Fruit fly (Drosophila melanogaster) whole organism, prepupa: ENCODE data around the gene ex.

Source experiments
- Blimp-1 ChIP-seq: fragments of 200-800 bp; sonication (Bioruptor generic); optimal IDR thresholded peaks from 3 replicates; lab custom pipeline; 2017; ENCODE audit warnings: missing biosample characterization, missing genetic modification characterization, mild to moderate bottlenecking, moderate library complexity, missing genetic modification reagents
- CG10631 ChIP-seq: fragments of 200-800 bp; sonication (Bioruptor generic); optimal IDR thresholded peaks from 2 replicates; lab custom pipeline; 2016; ENCODE audit warnings: missing biosample characterization, missing genetic modification characterization
- CG11294 ChIP-seq: fragments of 200-800 bp; sonication (Bioruptor generic); IDR thresholded peaks from 2 replicates; pipeline ENCODE4 v1.3.6; 2022; ENCODE audit warnings: missing biosample characterization, missing genetic modification characterization
- CG11902 ChIP-seq: fragments of 200-800 bp; sonication (Bioruptor generic); optimal IDR thresholded peaks from 3 replicates; lab custom pipeline; 2016; ENCODE audit warnings: missing biosample characterization, missing genetic modification characterization
- CG15336 ChIP-seq: fragments of 200-800 bp; sonication (Bioruptor generic); IDR thresholded peaks from 2 replicates; pipeline ENCODE4 v1.3.6; 2022; ENCODE audit warnings: missing biosample characterization, missing genetic modification characterization
- CG1621 ChIP-seq: fragments of 200-800 bp; sonication (Bioruptor generic); optimal IDR thresholded peaks from 3 replicates; lab custom pipeline; 2018; ENCODE audit warnings: missing biosample characterization, mild to moderate bottlenecking, missing genetic modification characterization
- CG16779 ChIP-seq: fragments of 200-800 bp; sonication (Bioruptor generic); optimal IDR thresholded peaks from 3 replicates; lab custom pipeline; 2017; ENCODE audit warnings: missing biosample characterization, mild to moderate bottlenecking, missing genetic modification characterization
- CG3032 ChIP-seq: fragments of 200-800 bp; optimal IDR thresholded peaks from 2 replicates; lab custom pipeline; 2019; ENCODE audit warnings: missing biosample characterization, mild to moderate bottlenecking, missing genetic modification characterization, moderate library complexity
- CG32006 ChIP-seq: fragments of 200-800 bp; sonication (Bioruptor generic); optimal IDR thresholded peaks from 3 replicates; lab custom pipeline; 2017; ENCODE audit warnings: missing biosample characterization, mild to moderate bottlenecking, missing genetic modification characterization
- CG34406 ChIP-seq: fragments of 200-800 bp; sonication (Bioruptor generic); optimal IDR thresholded peaks from 3 replicates; lab custom pipeline; 2016; ENCODE audit warnings: missing biosample characterization, missing genetic modification characterization
- CG3919 ChIP-seq: fragments of 200-800 bp; sonication (Bioruptor generic); optimal IDR thresholded peaks from 3 replicates; lab custom pipeline; 2016; ENCODE audit warnings: missing biosample characterization, missing genetic modification characterization
- CG4318 ChIP-seq: fragments of 200-800 bp; sonication (Bioruptor generic); optimal IDR thresholded peaks from 3 replicates; lab custom pipeline; 2017; ENCODE audit warnings: missing biosample characterization, mild to moderate bottlenecking, missing genetic modification characterization
- CG6276 ChIP-seq: fragments of 200-800 bp; sonication (Bioruptor generic); optimal IDR thresholded peaks from 2 replicates; lab custom pipeline; 2017; ENCODE audit warnings: missing biosample characterization, mild to moderate bottlenecking, missing genetic modification characterization
- CG6792 ChIP-seq: fragments of 200-800 bp; sonication (Bioruptor generic); optimal IDR thresholded peaks from 3 replicates; lab custom pipeline; 2016; ENCODE audit warnings: missing biosample characterization, missing genetic modification characterization
- CG7368 ChIP-seq: fragments of 200-800 bp; sonication (Bioruptor generic); optimal IDR thresholded peaks from 3 replicates; lab custom pipeline; 2016; ENCODE audit warnings: missing biosample characterization, missing genetic modification characterization
- CG8119 ChIP-seq: fragments of 200-800 bp; sonication (Bioruptor generic); IDR thresholded peaks from 3 replicates; pipeline ENCODE4 v1.3.6; 2022; ENCODE audit warnings: missing biosample characterization, missing genetic modification characterization
- CG8319 ChIP-seq: fragments of 200-800 bp; sonication (Bioruptor generic); optimal IDR thresholded peaks from 3 replicates; lab custom pipeline; 2016; ENCODE audit warnings: missing biosample characterization, missing genetic modification characterization
- CG8632 ChIP-seq: fragments of 200-800 bp; sonication (Bioruptor generic); optimal IDR thresholded peaks from 3 replicates; lab custom pipeline; 2016; ENCODE audit warnings: missing biosample characterization, missing genetic modification characterization
- CG9139 ChIP-seq: fragments of 200-800 bp; sonication (Bioruptor generic); optimal IDR thresholded peaks from 3 replicates; lab custom pipeline; 2017; ENCODE audit warnings: missing biosample characterization, mild to moderate bottlenecking, missing genetic modification characterization
- Eip75B ChIP-seq: fragments of 200-800 bp; sonication (Bioruptor generic); optimal IDR thresholded peaks from 3 replicates; lab custom pipeline; 2016; ENCODE audit warnings: missing biosample characterization, missing genetic modification characterization
- Eip93F ChIP-seq: fragments of 200-800 bp; sonication (Bioruptor generic); optimal IDR thresholded peaks from 2 replicates; lab custom pipeline; 2016; ENCODE audit warnings: missing biosample characterization, mild to moderate bottlenecking, missing genetic modification characterization
- Ets21C ChIP-seq: fragments of 200-800 bp; sonication (Bioruptor generic); optimal IDR thresholded peaks from 3 replicates; lab custom pipeline; 2016; ENCODE audit warnings: missing biosample characterization, missing genetic modification characterization
- Ets96B ChIP-seq: fragments of 200-800 bp; optimal IDR thresholded peaks from 2 replicates; lab custom pipeline; 2019; ENCODE audit warnings: missing biosample characterization, mild to moderate bottlenecking, missing genetic modification characterization, moderate library complexity
- Gug ChIP-seq: fragments of 200-800 bp; sonication (Bioruptor generic); IDR thresholded peaks from 2 replicates; pipeline ENCODE4 v1.3.6; 2022; ENCODE audit warnings: missing biosample characterization, missing genetic modification characterization
- Hr38 ChIP-seq: sonication (Bioruptor generic); optimal IDR thresholded peaks from 2 replicates; lab custom pipeline; 2016; ENCODE audit warnings: missing biosample characterization, missing genetic modification characterization
- Hr39 ChIP-seq: fragments of 200-800 bp; sonication (Bioruptor generic); optimal IDR thresholded peaks from 2 replicates; lab custom pipeline; 2016; ENCODE audit warnings: missing biosample characterization, missing genetic modification characterization
- Hr4 ChIP-seq: fragments of 200-800 bp; sonication (Bioruptor generic); optimal IDR thresholded peaks from 3 replicates; lab custom pipeline; 2016; ENCODE audit warnings: missing biosample characterization, missing genetic modification characterization
- Met ChIP-seq: fragments of 200-800 bp; sonication (Bioruptor generic); optimal IDR thresholded peaks from 3 replicates; lab custom pipeline; 2016; ENCODE audit warnings: missing biosample characterization, missing genetic modification characterization
- Smox ChIP-seq: fragments of 200-800 bp; sonication (Bioruptor generic); optimal IDR thresholded peaks from 3 replicates; lab custom pipeline; 2016; ENCODE audit warnings: missing biosample characterization, missing genetic modification characterization
- Sox102F ChIP-seq: fragments of 200-800 bp; sonication (Bioruptor generic); optimal IDR thresholded peaks from 2 replicates; lab custom pipeline; 2016; ENCODE audit warnings: missing biosample characterization, mild to moderate bottlenecking, missing genetic modification characterization
- Sox14 ChIP-seq: fragments of 200-800 bp; sonication (Bioruptor generic); optimal IDR thresholded peaks from 3 replicates; lab custom pipeline; 2016; ENCODE audit warnings: missing biosample characterization, missing genetic modification characterization
- Sox15 ChIP-seq: fragments of 200-800 bp; sonication (Bioruptor generic); optimal IDR thresholded peaks from 3 replicates; lab custom pipeline; 2016; ENCODE audit warnings: missing biosample characterization, missing genetic modification characterization
- achi ChIP-seq: fragments of 200-800 bp; sonication (Bioruptor generic); optimal IDR thresholded peaks from 3 replicates; lab custom pipeline; 2016; ENCODE audit warnings: missing biosample characterization, missing genetic modification characterization
- acj6 ChIP-seq: fragments of 200-800 bp; sonication (Bioruptor generic); optimal IDR thresholded peaks from 3 replicates; lab custom pipeline; 2016; ENCODE audit warnings: missing biosample characterization, missing genetic modification characterization
- eg ChIP-seq: fragments of 200-800 bp; sonication (Bioruptor generic); IDR thresholded peaks from 3 replicates; pipeline ENCODE4 v1.3.6; 2022; ENCODE audit warnings: missing biosample characterization, missing genetic modification characterization
- fd59A ChIP-seq: fragments of 200-800 bp; sonication (Bioruptor generic); optimal IDR thresholded peaks from 2 replicates; lab custom pipeline; 2017; ENCODE audit warnings: missing biosample characterization, mild to moderate bottlenecking, missing genetic modification characterization, missing genetic modification reagents
- fd85E ChIP-seq: fragments of 200-800 bp; sonication (Bioruptor generic); optimal IDR thresholded peaks from 3 replicates; lab custom pipeline; 2016; ENCODE audit warnings: missing biosample characterization, missing genetic modification characterization
- fkh ChIP-seq: fragments of 200-800 bp; sonication (Bioruptor generic); optimal IDR thresholded peaks from 3 replicates; lab custom pipeline; 2017; ENCODE audit warnings: missing biosample characterization, mild to moderate bottlenecking, missing genetic modification characterization, moderate library complexity
- net ChIP-seq: fragments of 200-800 bp; sonication (Bioruptor generic); optimal IDR thresholded peaks from 3 replicates; lab custom pipeline; 2016; ENCODE audit warnings: missing biosample characterization, missing genetic modification characterization
- pdm3 ChIP-seq: fragments of 200-800 bp; sonication (Bioruptor generic); optimal IDR thresholded peaks from 3 replicates; lab custom pipeline; 2016; ENCODE audit warnings: missing biosample characterization, missing genetic modification characterization
- spab ChIP-seq: fragments of 200-800 bp; sonication (Bioruptor generic); optimal IDR thresholded peaks from 2 replicates; lab custom pipeline; 2017; ENCODE audit warnings: missing biosample characterization, mild to moderate bottlenecking, missing genetic modification characterization, missing genetic modification reagents
- ss ChIP-seq, 2 experiments: fragments of 200-800 bp; sonication (Bioruptor generic); optimal IDR thresholded peaks; 2 replicates in 1 of 2; 3 replicates in 1 of 2; lab custom pipeline; 2017 to 2018; ENCODE audit warnings: mild to moderate bottlenecking in 2 of 2, missing biosample characterization in 2 of 2, missing genetic modification characterization in 2 of 2, moderate library complexity in 1 of 2
- svp ChIP-seq: fragments of 200-800 bp; sonication (Bioruptor generic); peaks from one replicate; lab custom pipeline; 2016; ENCODE audit warnings: missing biosample characterization, missing genetic modification characterization
- topi ChIP-seq: fragments of 200-800 bp; sonication (Bioruptor generic); optimal IDR thresholded peaks from 3 replicates; lab custom pipeline; 2016; ENCODE audit warnings: missing biosample characterization, missing genetic modification characterization

The ex gene

dm6 chr2L:479483-480195, 48.6 kb downstream of the ex start, which contains the start of gene cbt (continued):
- peak; percentile 99 for TF ChIP-seq acj6 (GFP tag; lab: Kevin White, UChicago)
- TF ChIP-seq CG1621 (tag; lab: Kevin White, UChicago), result peak; percentile 98
- peak; percentile 95 for TF ChIP-seq CG8319 (GFP tag; lab: Kevin White, UChicago)
- TF ChIP-seq Gug, result no peak
- peak; percentile 98 for TF ChIP-seq net (GFP tag; lab: Kevin White, UChicago)
- TF ChIP-seq CG16779, result peak; percentile 98
- TF ChIP-seq Sox15 (GFP tag; lab: Kevin White, UChicago), result peak; percentile 97
- TF ChIP-seq spab (GFP tag; lab: Kevin White, UChicago), result peak; percentile 97
- TF ChIP-seq topi (GFP tag; lab: Kevin White, UChicago), result peak; percentile 97
- TF ChIP-seq CG10631 (GFP tag; lab: Kevin White, UChicago), result peak; percentile 99
- TF ChIP-seq CG3919, result peak; percentile 99
- peak; percentile 84 for TF ChIP-seq Blimp-1 (GFP tag; lab: Kevin White, UChicago)
- peak; percentile 98 for TF ChIP-seq CG8632
- peak; percentile 95 for TF ChIP-seq Eip93F (GFP tag; lab: Kevin White, UChicago)
- TF ChIP-seq Hr4 (GFP tag; lab: Kevin White, UChicago), result peak; percentile 99
- no peak for TF ChIP-seq CG11294
- peak; percentile 89 for TF ChIP-seq fd85E (GFP tag; lab: Kevin White, UChicago)
- peak; percentile 98 for TF ChIP-seq Sox102F (GFP tag; lab: Kevin White, UChicago)
- TF ChIP-seq CG6792 (GFP tag; lab: Kevin White, UChicago), result peak; percentile 99
- TF ChIP-seq svp (GFP tag; lab: Kevin White, UChicago), result peak; percentile 100
- TF ChIP-seq CG11902 (GFP tag; lab: Kevin White, UChicago), result peak; percentile 97
- peak; percentile 97 for TF ChIP-seq Smox (GFP tag; lab: Kevin White, UChicago)
- TF ChIP-seq Ets96B (tag; lab: Kevin White, UChicago), result peak; percentile 98
- TF ChIP-seq Met (GFP tag; lab: Kevin White, UChicago), result peak; percentile 97
- peak; percentile 96 for TF ChIP-seq ss (GFP tag; optimal IDR thresholded peaks at IDR 0.05; lab: Kevin White, UChicago)
- no peak for TF ChIP-seq CG15336 (GFP tag; lab: Robert Waterston, UW)
- peak; percentile 99 for TF ChIP-seq Eip75B (GFP tag; lab: Kevin White, UChicago)
- peak; percentile 98 for TF ChIP-seq CG34406 (GFP tag; lab: Kevin White, UChicago)
- TF ChIP-seq CG3032, result peak; percentile 98
- TF ChIP-seq CG32006, result peak; percentile 99
- peak; percentile 98 for TF ChIP-seq fd59A
- TF ChIP-seq Sox14 (GFP tag; lab: Kevin White, UChicago), result peak; percentile 99
- TF ChIP-seq fkh, result peak; percentile 50
- TF ChIP-seq CG6276 (GFP tag; lab: Kevin White, UChicago), result peak; percentile 97
- TF ChIP-seq Ets21C (GFP tag; lab: Kevin White, UChicago), result peak; percentile 96
- TF ChIP-seq, all 60 proteins: peak for 54

dm6 chr2L:480196-480511, 49.1 kb downstream of the ex start:
- TF ChIP-seq CG3032, result no peak
- TF ChIP-seq CG7368, result no peak
- peak; percentile 89 for TF ChIP-seq svp (GFP tag; lab: Kevin White, UChicago)
- TF ChIP-seq spab (GFP tag; lab: Kevin White, UChicago), result no peak
- TF ChIP-seq, all 60 proteins: peak for 1

dm6 chr2L:480638-481399, 49.8 kb downstream of the ex start:
- TF ChIP-seq CG11294, result no peak
- TF ChIP-seq topi (GFP tag; lab: Kevin White, UChicago), result peak; percentile 100
- peak; percentile 100 for TF ChIP-seq Eip93F (GFP tag; lab: Kevin White, UChicago)
- peak; percentile 100 for TF ChIP-seq CG32006
- TF ChIP-seq CG11902 (GFP tag; lab: Kevin White, UChicago), result peak; percentile 100
- TF ChIP-seq Eip75B (GFP tag; lab: Kevin White, UChicago), result peak; percentile 100
- TF ChIP-seq Ets21C (GFP tag; lab: Kevin White, UChicago), result peak; percentile 100
- TF ChIP-seq spab (GFP tag; lab: Kevin White, UChicago), result peak; percentile 100
- peak; percentile 99 for TF ChIP-seq Blimp-1 (GFP tag; lab: Kevin White, UChicago)
- TF ChIP-seq CG8119 (GFP tag; lab: Robert Waterston, UW), result no peak
- TF ChIP-seq pdm3 (GFP tag; lab: Kevin White, UChicago), result peak; percentile 100
- peak; percentile 100 for TF ChIP-seq CG10631 (GFP tag; lab: Kevin White, UChicago)
- TF ChIP-seq achi (GFP tag; lab: Kevin White, UChicago), result peak; percentile 100
- TF ChIP-seq ss (GFP tag; optimal IDR thresholded peaks at IDR 0.05; lab: Kevin White, UChicago), result peak; percentile 100
- TF ChIP-seq Sox102F (GFP tag; lab: Kevin White, UChicago), result peak; percentile 100
- TF ChIP-seq CG4318 (GFP tag; lab: Kevin White, UChicago), result peak; percentile 100
- peak; percentile 100 for TF ChIP-seq CG8319 (GFP tag; lab: Kevin White, UChicago)
- TF ChIP-seq CG9139 (GFP tag; lab: Kevin White, UChicago), result peak; percentile 100
- TF ChIP-seq eg, result no peak
- peak; percentile 100 for TF ChIP-seq net (GFP tag; lab: Kevin White, UChicago)
- peak; percentile 100 for TF ChIP-seq Ets96B (tag; lab: Kevin White, UChicago)
- TF ChIP-seq Hr38 (GFP tag; lab: Kevin White, UChicago), result peak; percentile 99
- peak; percentile 100 for TF ChIP-seq CG6792 (GFP tag; lab: Kevin White, UChicago)
- peak; percentile 100 for TF ChIP-seq Hr39
